Worm (Caenorhabditis elegans) whole organism, L2 larva: Measurements from ENCODE around the gene nhl-3.

Experiments
- ZK546.5 ChIP-seq: sonication (generic microtip); optimal IDR thresholded peaks from 2 replicates; lab custom pipeline; 2017; ENCODE audit warnings: missing biosample characterization, missing genetic modification characterization
- aly-2 ChIP-seq: fragments of 150-350 bp; optimal IDR thresholded peaks from 2 replicates; lab custom pipeline; 2014; ENCODE audit warnings: missing biosample characterization, missing genetic modification characterization
- lsy-2 ChIP-seq, 2 experiments: fragments of 150-350 bp in 1 of 2; sonication (generic microtip) in 1 of 2; optimal IDR thresholded peaks; 2 replicates each; lab custom pipeline; 2014 to 2017; ENCODE audit warnings: missing biosample characterization in 2 of 2, missing genetic modification characterization in 2 of 2
- nhr-11 ChIP-seq: fragments of 150-350 bp; optimal IDR thresholded peaks from 2 replicates; lab custom pipeline; 2014; ENCODE audit warnings: missing biosample characterization, missing genetic modification characterization
- nhr-237 ChIP-seq: fragments of 150-350 bp; optimal IDR thresholded peaks from 2 replicates; lab custom pipeline; 2014; ENCODE audit warnings: missing biosample characterization, missing genetic modification characterization
- nhr-25 ChIP-seq: fragments of 150-350 bp; sonication (generic microtip); optimal IDR thresholded peaks from 3 replicates; lab custom pipeline; 2014; ENCODE audit warnings: missing biosample characterization, missing genetic modification characterization
- nhr-6 ChIP-seq: fragments of 150-350 bp; optimal IDR thresholded peaks from 2 replicates; lab custom pipeline; 2014; ENCODE audit warnings: missing biosample characterization, missing genetic modification characterization
- ztf-4 ChIP-seq: fragments of 150-350 bp; optimal IDR thresholded peaks from 2 replicates; lab custom pipeline; 2014; ENCODE audit warnings: missing biosample characterization, missing genetic modification characterization

DNA sequence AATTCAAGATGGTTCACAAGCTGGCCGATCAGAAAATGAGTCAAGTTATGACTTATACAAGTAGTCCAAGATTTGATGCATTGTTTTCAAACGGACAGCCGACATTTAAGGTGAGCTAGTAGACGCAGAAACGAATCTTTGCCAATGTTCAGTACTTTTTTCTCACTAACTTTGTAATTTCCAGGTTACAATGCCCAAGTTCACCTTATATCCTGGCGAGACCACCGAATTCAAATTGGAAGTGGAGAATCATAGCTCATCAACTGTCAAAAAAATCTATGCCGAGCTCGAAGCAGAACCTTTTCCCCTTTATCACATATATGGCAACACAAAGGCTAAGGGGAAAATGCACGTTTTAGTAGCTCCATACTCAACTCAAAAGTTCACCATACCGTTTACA is 26.0 kb upstream of the nhl-3 start:
- no peak for TF ChIP-seq nhr-6
- TF ChIP-seq nhr-237 (tag; lab: Kevin White, UChicago) = no peak
- TF ChIP-seq nhr-25 (tag; lab: Kevin White, UChicago) = no peak
- TF ChIP-seq lsy-2 (tag; optimal IDR thresholded peaks at IDR 0.05; lab: Kevin White, UChicago) = no peak
- no peak for TF ChIP-seq aly-2 (tag; lab: Kevin White, UChicago)
- no peak for TF ChIP-seq ztf-4 (tag; lab: Kevin White, UChicago)
- no peak for TF ChIP-seq nhr-11 (tag; lab: Kevin White, UChicago)
- TF ChIP-seq ZK546.5 = no peak
